Worm (Caenorhabditis elegans): ENCODE data around the gene ZK596.2.

Gene ZK596.2

DNA sequence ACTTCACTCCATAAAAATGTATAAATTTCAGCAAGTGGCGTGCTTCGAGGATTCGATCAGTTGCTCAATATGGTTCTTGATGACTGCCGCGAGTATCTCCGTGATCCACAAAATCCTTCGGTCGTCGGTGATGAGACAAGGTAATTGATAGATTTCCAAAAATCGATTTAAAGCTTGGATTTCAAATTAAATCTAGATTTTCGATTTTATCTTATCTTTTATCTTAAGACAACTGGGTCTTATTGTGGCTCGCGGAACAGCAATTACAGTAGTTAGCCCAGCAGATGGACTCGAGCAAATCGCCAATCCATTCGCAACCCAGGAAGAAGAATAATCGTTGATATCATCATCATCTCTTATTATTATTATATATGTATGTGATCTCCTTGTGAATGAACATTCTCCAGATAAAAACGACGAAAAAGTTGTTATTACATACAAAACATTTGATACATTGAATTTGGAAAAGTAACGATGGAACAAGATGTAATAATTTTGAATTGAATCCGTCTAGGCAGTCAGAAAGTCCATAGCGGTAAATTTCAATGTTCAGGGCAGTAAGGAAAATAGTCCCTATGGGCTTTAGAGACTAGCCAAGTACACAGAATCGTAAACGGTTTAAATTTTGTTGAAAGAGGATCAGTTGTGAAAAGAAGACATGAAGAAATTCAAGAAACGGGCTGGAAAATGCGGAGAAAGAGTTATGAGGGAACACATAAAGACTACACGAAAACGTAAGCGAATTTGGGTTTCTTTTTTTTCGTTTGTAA lies 24.9 kb upstream of the ZK596.2 start (continued):
- TF ChIP-seq C06A6.2 (GFP tag; conservative IDR thresholded peaks at IDR 0.05), result 0 out of 2 replicates have a peak, but pooled peaks have one; percentile 40
- no peak for TF ChIP-seq pha-4 (tag; optimal IDR thresholded peaks at IDR 0.05)
- no peak for TF ChIP-seq lin-54 (GFP tag; optimal IDR thresholded peaks at IDR 0.05)
- TF ChIP-seq hsf-1 (GFP tag; IDR thresholded peaks at IDR 0.05), result no peak
- peak; percentile 52; the same call in 1 of the 2 replicates for TF ChIP-seq hmg-20 (GFP tag; IDR thresholded peaks at IDR 0.05)
- peak; percentile 42 for TF ChIP-seq die-1 (tag; optimal IDR thresholded peaks at IDR 0.05)
- no peak for TF ChIP-seq sdz-38 (tag; optimal IDR thresholded peaks at IDR 0.05)
- no peak for TF ChIP-seq snpc-4 (GFP tag; optimal IDR thresholded peaks at IDR 0.05)
- TF ChIP-seq snpc-4 (tag; optimal IDR thresholded peaks at IDR 0.05), result peak in 2 of 4 experiments; percentile 10 to 11
- peak; percentile 32 for TF ChIP-seq F10E7.11 (tag; optimal IDR thresholded peaks at IDR 0.05)
- TF ChIP-seq attf-5 (GFP tag; optimal IDR thresholded peaks at IDR 0.05), result peak; percentile 32
- TF ChIP-seq hrde-1 (tag; optimal IDR thresholded peaks at IDR 0.05; ENCODE audit: borderline replicate concordance), result peak; percentile 49
- TF ChIP-seq cebp-2 (GFP tag; IDR thresholded peaks at IDR 0.05), result no peak
- peak; percentile 90 for TF ChIP-seq athp-1 (tag; optimal IDR thresholded peaks at IDR 0.05)
- TF ChIP-seq snpc-1.3 (tag; optimal IDR thresholded peaks at IDR 0.05; ENCODE audit: insufficient read depth), result no peak
- TF ChIP-seq nhr-80 (tag; optimal IDR thresholded peaks at IDR 0.05), result peak; percentile 0
- TF ChIP-seq attf-6 (GFP tag; IDR thresholded peaks at IDR 0.05), result no peak
- TF ChIP-seq lin-26 (GFP tag; IDR thresholded peaks at IDR 0.05), result no peak
- peak; percentile 43; the same call in 1 of the 2 replicates for TF ChIP-seq let-526 (GFP tag; IDR thresholded peaks at IDR 0.05)
- TF ChIP-seq atf-7 (tag; optimal IDR thresholded peaks at IDR 0.05), result peak; percentile 70
- TF ChIP-seq unc-130 (GFP tag; optimal IDR thresholded peaks at IDR 0.05), result peak; percentile 14
- TF ChIP-seq ztf-22 (GFP tag; optimal IDR thresholded peaks at IDR 0.05), result no peak
- TF ChIP-seq F52B5.7 (tag; optimal IDR thresholded peaks at IDR 0.05), result peak; percentile 86
- TF ChIP-seq rcor-1 (GFP tag; IDR thresholded peaks at IDR 0.05), result 0 out of 2 replicates have a peak, but pooled peaks have one; percentile 25
- 0 out of 2 replicates have a peak, but pooled peaks have one; percentile 7 for TF ChIP-seq cebp-1 (GFP tag; IDR thresholded peaks at IDR 0.05)
- TF ChIP-seq cebp-1 (tag; optimal IDR thresholded peaks at IDR 0.05), result peak; percentile 82
- peak; percentile 5 for TF ChIP-seq F57C9.4 (tag; optimal IDR thresholded peaks at IDR 0.05)
- peak; percentile 58; the same call in 1 of the 2 replicates for TF ChIP-seq pbrm-1 (GFP tag; IDR thresholded peaks at IDR 0.05)
- no peak for TF ChIP-seq bed-2 (GFP tag; IDR thresholded peaks at IDR 0.05)
- TF ChIP-seq K11D2.4 (GFP tag; IDR thresholded peaks at IDR 0.05), result peak; percentile 63; the same call in 1 of the 2 replicates
- TF ChIP-seq attf-3 (GFP tag; conservative IDR thresholded peaks at IDR 0.05), result no peak
- TF ChIP-seq zfh-2 (GFP tag; conservative IDR thresholded peaks at IDR 0.05), result no peak
- peak; percentile 6 for TF ChIP-seq lin-40 (tag; optimal IDR thresholded peaks at IDR 0.05)
- no peak for TF ChIP-seq F55B11.4 (tag; optimal IDR thresholded peaks at IDR 0.05; ENCODE audit: borderline replicate concordance, insufficient read depth)
- peak in 1 of 3 experiments; percentile 39 for TF ChIP-seq lin-35 (GFP tag; optimal IDR thresholded peaks at IDR 0.05)
- peak; percentile 14 for TF ChIP-seq ets-4 (GFP tag; optimal IDR thresholded peaks at IDR 0.05)
- TF ChIP-seq tlf-1 (GFP tag; optimal IDR thresholded peaks at IDR 0.05), result peak; percentile 83
- no peak for TF ChIP-seq F22D6.2 (tag; optimal IDR thresholded peaks at IDR 0.05)
- TF ChIP-seq C17E4.6 (GFP tag; IDR thresholded peaks at IDR 0.05), result 0 out of 2 replicates have a peak, but pooled peaks have one; percentile 17
- TF ChIP-seq egl-18 (GFP tag; IDR thresholded peaks at IDR 0.05), result no peak
- peak; percentile 90 for TF ChIP-seq Y56A3A.18 (GFP tag; IDR thresholded peaks at IDR 0.05)
- no peak for TF ChIP-seq F49E8.2 (tag; optimal IDR thresholded peaks at IDR 0.05; ENCODE audit: insufficient read depth)
- no peak for TF ChIP-seq sptf-2 (GFP tag; optimal IDR thresholded peaks at IDR 0.05)
- TF ChIP-seq B0035.1 (tag; optimal IDR thresholded peaks at IDR 0.05), result peak; percentile 33
- peak; percentile 3 for TF ChIP-seq B0261.1 (tag; optimal IDR thresholded peaks at IDR 0.05)
- no peak for TF ChIP-seq ztf-3 (GFP tag; optimal IDR thresholded peaks at IDR 0.05)

Data from whole organism, young adult.